Worm (Caenorhabditis elegans): Measurements from ENCODE around the gene C28D4.4.

C28D4.4 gene

DNA sequence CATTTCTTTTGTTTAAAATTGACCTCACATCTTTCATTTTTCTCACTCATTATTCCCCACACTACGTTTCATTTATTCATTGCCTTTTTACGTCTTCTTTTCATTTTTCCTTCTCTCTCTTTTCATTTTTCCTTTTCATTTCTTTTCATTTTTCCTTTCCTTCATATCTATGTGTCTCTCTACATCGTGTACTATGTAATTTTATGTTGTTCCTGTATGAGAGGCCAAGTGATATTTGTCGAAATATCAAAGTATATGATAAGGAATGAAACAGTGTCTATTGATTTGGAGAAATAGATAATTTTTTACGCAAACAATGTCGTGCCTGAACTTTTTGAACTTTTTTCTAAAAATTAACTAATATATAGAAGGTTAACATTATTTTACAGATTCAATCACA, 28.3 kb downstream of the C28D4.4 start (continued):
- no peak for TF ChIP-seq aly-2 (tag; optimal IDR thresholded peaks at IDR 0.05)
- TF ChIP-seq nhr-25 (tag; optimal IDR thresholded peaks at IDR 0.05), result peak; percentile 63

- TF ChIP-seq ZK546.5 (tag; optimal IDR thresholded peaks at IDR 0.05) (no peak), mdl-1 (tag; optimal IDR thresholded peaks at IDR 0.05) (no peak), nhr-12 (tag; optimal IDR thresholded peaks at IDR 0.05) (no peak), elt-1 (tag; optimal IDR thresholded peaks at IDR 0.05) (no peak)
Observed at ce11 chrIV:9714264-9714663, 30.5 kb downstream of the C28D4.4 start.

ce11 chrIV:9712782-9713181, 32.0 kb downstream of the C28D4.4 start, which contains the start of gene K01H12.4:
Gene K01H12.4 (plus strand): TSS chrIV:9713082.
- TF ChIP-seq unc-39 (tag; optimal IDR thresholded peaks at IDR 0.05) (no peak), mbf-1 (tag; optimal IDR thresholded peaks at IDR 0.05) (no peak), ztf-11 (tag; optimal IDR thresholded peaks at IDR 0.05) (no peak), nhr-10 (tag; optimal IDR thresholded peaks at IDR 0.05) (no peak)

- TF ChIP-seq peb-1 (tag; optimal IDR thresholded peaks at IDR 0.05), result no peak
- TF ChIP-seq nhr-11 (tag; optimal IDR thresholded peaks at IDR 0.05), result no peak
- no peak for TF ChIP-seq nhr-6 (tag; optimal IDR thresholded peaks at IDR 0.05)
- no peak for TF ChIP-seq sma-9 (GFP tag; optimal IDR thresholded peaks at IDR 0.05)
- TF ChIP-seq sma-9 (tag; optimal IDR thresholded peaks at IDR 0.05), result no peak
- no peak for TF ChIP-seq elt-1 (tag; optimal IDR thresholded peaks at IDR 0.05)
- TF ChIP-seq unc-55 (GFP tag; optimal IDR thresholded peaks at IDR 0.05), result no peak
- TF ChIP-seq lin-13 (GFP tag; optimal IDR thresholded peaks at IDR 0.05), result no peak
- TF ChIP-seq nhr-10 (tag; optimal IDR thresholded peaks at IDR 0.05), result no peak
- TF ChIP-seq ceh-16 (tag; optimal IDR thresholded peaks at IDR 0.05), result no peak
- TF ChIP-seq ama-1 (optimal IDR thresholded peaks at IDR 0.05), result no peak
- TF ChIP-seq R02D3.7 (tag; optimal IDR thresholded peaks at IDR 0.05), result no peak
- TF ChIP-seq ZK546.5 (tag; optimal IDR thresholded peaks at IDR 0.05), result no peak
- no peak for TF ChIP-seq lsy-2 (tag; optimal IDR thresholded peaks at IDR 0.05)
- TF ChIP-seq ceh-82 (tag; optimal IDR thresholded peaks at IDR 0.05), result no peak
- no peak for TF ChIP-seq F13H6.1 (tag; optimal IDR thresholded peaks at IDR 0.05)
- no peak for TF ChIP-seq C34F6.9 (tag; optimal IDR thresholded peaks at IDR 0.05)
- no peak for TF ChIP-seq snpc-4 (tag; optimal IDR thresholded peaks at IDR 0.05)
- no peak for TF ChIP-seq lin-11 (tag; optimal IDR thresholded peaks at IDR 0.05)
- no peak for TF ChIP-seq lin-39 (tag; optimal IDR thresholded peaks at IDR 0.05)
Observed at ce11 chrIV:9709887-9710286, 34.9 kb downstream of the C28D4.4 start, which contains the start of gene nhr-38. Gene nhr-38 (plus strand): TSS chrIV:9710187.

- TF ChIP-seq Y55F3AM.14 (GFP tag; optimal IDR thresholded peaks at IDR 0.05) (no peak), ztf-11 (tag; optimal IDR thresholded peaks at IDR 0.05) (no peak), elt-1 (tag; optimal IDR thresholded peaks at IDR 0.05) (no peak), ceh-82 (tag; optimal IDR thresholded peaks at IDR 0.05) (no peak), sma-3 (GFP tag; optimal IDR thresholded peaks at IDR 0.05) (no peak), nhr-6 (tag; optimal IDR thresholded peaks at IDR 0.05) (no peak), sma-9 (GFP tag; optimal IDR thresholded peaks at IDR 0.05) (no peak), sma-9 (tag; optimal IDR thresholded peaks at IDR 0.05) (no peak), snpc-4 (tag; optimal IDR thresholded peaks at IDR 0.05) (no peak), aly-2 (tag; optimal IDR thresholded peaks at IDR 0.05) (no peak), peb-1 (tag; optimal IDR thresholded peaks at IDR 0.05) (no peak), crh-2 (tag; optimal IDR thresholded peaks at IDR 0.05) (no peak), fos-1 (tag; optimal IDR thresholded peaks at IDR 0.05) (no peak), alr-1 (tag; optimal IDR thresholded peaks at IDR 0.05) (no peak)
Observed at ce11 chrIV:9709205-9709604, 35.6 kb downstream of the C28D4.4 start, which contains the start of gene ant-1.3. Gene ant-1.3 (minus strand): TSS chrIV:9709305.

DNA sequence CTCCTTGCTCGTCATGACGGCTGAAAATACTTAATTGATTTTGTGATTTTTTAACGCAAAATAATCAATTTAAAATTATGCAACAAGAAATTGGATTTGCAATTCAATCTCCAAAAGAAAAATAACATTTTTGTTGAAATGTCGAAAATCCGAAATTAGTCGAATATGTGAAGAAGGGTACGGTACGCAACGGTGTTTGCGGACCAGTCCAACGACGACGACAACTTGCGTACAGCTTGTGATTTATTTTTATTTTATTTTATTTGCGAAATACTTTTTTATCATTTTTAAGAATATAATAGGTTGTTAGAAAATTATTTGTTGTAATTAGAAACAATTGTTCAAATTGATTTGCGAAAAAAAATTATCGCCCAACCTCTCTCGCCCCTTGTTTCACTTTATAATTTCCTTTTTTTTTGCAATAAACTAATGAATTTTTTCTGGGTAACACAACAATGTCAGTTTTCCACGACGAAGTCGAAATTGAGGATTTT, 38.1 kb downstream of the C28D4.4 start, which contains the start of the genes dcaf-1 and dph-3:
TSS of gene dcaf-1 (minus strand) at position 20 of the 494 bp plus-strand sequence.
TSS of gene dph-3 (plus strand) at position 444 of the 494 bp plus-strand sequence.
- TF ChIP-seq ceh-82 (tag; optimal IDR thresholded peaks at IDR 0.05) (no peak), gmeb-1 (tag; optimal IDR thresholded peaks at IDR 0.05) (peak; percentile 21), skn-1 (tag; optimal IDR thresholded peaks at IDR 0.05) (no peak), nhr-129 (tag; optimal IDR thresholded peaks at IDR 0.05) (peak; percentile 40), lsy-2 (tag; optimal IDR thresholded peaks at IDR 0.05) (peak; percentile 90 to 98), sma-3 (GFP tag; optimal IDR thresholded peaks at IDR 0.05) (no peak), F13H6.1 (tag; optimal IDR thresholded peaks at IDR 0.05) (no peak), C34F6.9 (tag; optimal IDR thresholded peaks at IDR 0.05) (peak; percentile 73), R02D3.7 (tag; optimal IDR thresholded peaks at IDR 0.05) (no peak), mab-5 (tag; optimal IDR thresholded peaks at IDR 0.05) (peak; percentile 20), ama-1 (optimal IDR thresholded peaks at IDR 0.05) (no peak), lin-13 (GFP tag; optimal IDR thresholded peaks at IDR 0.05) (peak; percentile 62), lin-39 (tag; optimal IDR thresholded peaks at IDR 0.05) (no peak), sma-9 (GFP tag; optimal IDR thresholded peaks at IDR 0.05) (peak; percentile 11), sma-9 (tag; optimal IDR thresholded peaks at IDR 0.05) (no peak), mdl-1 (tag; optimal IDR thresholded peaks at IDR 0.05) (no peak)
